Fruit fly (Drosophila melanogaster) whole organism, wandering third instar larva: ENCODE results near the gene CG11837.

Experiments
- Abd-B ChIP-seq: fragments of >200 bp; optimal IDR thresholded peaks from 2 replicates; lab custom pipeline; 2017; ENCODE audit warnings: missing biosample characterization, missing genetic modification characterization
- CG32264 ChIP-seq: fragments of 200-800 bp; sonication (Bioruptor generic); optimal IDR thresholded peaks from 2 replicates; lab custom pipeline; 2016; ENCODE audit warnings: missing biosample characterization, missing genetic modification characterization
- CG9705 ChIP-seq: fragments of 200-800 bp; sonication (Bioruptor generic); optimal IDR thresholded peaks from 2 replicates; lab custom pipeline; 2018; ENCODE audit warnings: missing biosample characterization, mild to moderate bottlenecking, missing genetic modification characterization
- CrebA ChIP-seq: fragments of 200-800 bp; sonication (Bioruptor generic); optimal IDR thresholded peaks from 2 replicates; lab custom pipeline; 2016; ENCODE audit warnings: missing biosample characterization, mild to moderate bottlenecking, missing genetic modification characterization, borderline replicate concordance
- Dfd ChIP-seq: fragments of >200 bp; optimal IDR thresholded peaks from 2 replicates; lab custom pipeline; 2017; ENCODE audit warnings: missing biosample characterization, missing genetic modification characterization
- Dif ChIP-seq: fragments of 200-275, 200-300 bp; sonication (Bioruptor generic); optimal IDR thresholded peaks from 2 replicates; lab custom pipeline; 2018; ENCODE audit warnings: missing biosample characterization, missing genetic modification characterization; ENCODE audit not compliant: partially characterized antibody
- GATAd ChIP-seq: sonication (Bioruptor generic); optimal IDR thresholded peaks from 2 replicates; lab custom pipeline; 2016; ENCODE audit warnings: missing biosample characterization, missing genetic modification characterization
- HLH106 ChIP-seq: fragments of 200-800 bp; optimal IDR thresholded peaks from 3 replicates; lab custom pipeline; 2019; ENCODE audit warnings: missing biosample characterization, mild to moderate bottlenecking, missing genetic modification characterization, moderate library complexity
- Hnf4 ChIP-seq: fragments of 200-800 bp; sonication (Bioruptor generic); optimal IDR thresholded peaks from 2 replicates; lab custom pipeline; 2016; ENCODE audit warnings: missing biosample characterization, mild to moderate bottlenecking, missing genetic modification characterization
- Hr78 ChIP-seq: fragments of >200 bp; optimal IDR thresholded peaks from 2 replicates; lab custom pipeline; 2017; ENCODE audit warnings: missing biosample characterization, missing genetic modification characterization
- Hr83 ChIP-seq: fragments of 200-300 bp; sonication (Bioruptor generic); optimal IDR thresholded peaks from 2 replicates; lab custom pipeline; 2016; ENCODE audit warnings: missing biosample characterization, mild to moderate bottlenecking, missing genetic modification characterization, moderate library complexity; ENCODE audit not compliant: poor library complexity, severe bottlenecking
- Jra ChIP-seq: sonication (Bioruptor generic); optimal IDR thresholded peaks from 2 replicates; lab custom pipeline; 2016; ENCODE audit warnings: missing biosample characterization, missing genetic modification characterization
- Mio ChIP-seq: sonication (Bioruptor generic); optimal IDR thresholded peaks from 2 replicates; lab custom pipeline; 2016; ENCODE audit warnings: missing biosample characterization, missing genetic modification characterization
- Myc ChIP-seq: fragments of >200 bp; optimal IDR thresholded peaks from 2 replicates; lab custom pipeline; 2017
- N ChIP-seq: fragments of >200 bp; optimal IDR thresholded peaks from 2 replicates; lab custom pipeline; 2018; ENCODE audit warnings: missing biosample characterization, missing external identifiers, missing genetic modification characterization
- OdsH ChIP-seq: fragments of 200-800 bp; sonication (Bioruptor generic); optimal IDR thresholded peaks from 2 replicates; lab custom pipeline; 2016; ENCODE audit warnings: missing biosample characterization, mild to moderate bottlenecking, missing genetic modification characterization
- Rel ChIP-seq, 2 experiments: fragments of 200-800 bp; sonication (Bioruptor generic) in 1 of 2; optimal IDR thresholded peaks; 2 replicates in 1 of 2; 3 replicates in 1 of 2; lab custom pipeline; 2016 to 2019; ENCODE audit warnings: mild to moderate bottlenecking in 2 of 2, missing biosample characterization in 2 of 2, missing genetic modification characterization in 2 of 2, moderate library complexity in 1 of 2
- Sp1 ChIP-seq: fragments of 200-800 bp; sonication (Bioruptor generic); optimal IDR thresholded peaks from 3 replicates; lab custom pipeline; 2019; ENCODE audit warnings: missing biosample characterization, mild to moderate bottlenecking, missing genetic modification characterization, moderate library complexity
- Vsx2 ChIP-seq: fragments of 200-300, 225-300 bp; sonication (Bioruptor generic); optimal IDR thresholded peaks from 2 replicates; lab custom pipeline; 2018; ENCODE audit warnings: missing biosample characterization, missing genetic modification characterization; ENCODE audit not compliant: partially characterized antibody
- br ChIP-seq: fragments of 200-800 bp; sonication (Bioruptor generic); optimal IDR thresholded peaks from 2 replicates; lab custom pipeline; 2016; ENCODE audit warnings: missing biosample characterization, missing genetic modification characterization
- brk ChIP-seq: fragments of 200-800 bp; sonication (Bioruptor generic); optimal IDR thresholded peaks from 2 replicates; lab custom pipeline; 2016; ENCODE audit warnings: missing biosample characterization, mild to moderate bottlenecking, missing genetic modification characterization
- dl ChIP-seq, 2 experiments: fragments of 175-275, 200-275 bp in 1 of 2; fragments of 200-275 bp in 1 of 2; sonication (Bioruptor generic); optimal IDR thresholded peaks; lab custom pipeline; 2018; ENCODE audit warnings: mild to moderate bottlenecking in 2 of 2, missing biosample characterization in 2 of 2, missing genetic modification characterization in 2 of 2, moderate library complexity in 2 of 2; ENCODE audit not compliant: partially characterized antibody in 2 of 2, insufficient read depth in 1 of 2
- dmrt93B ChIP-seq: fragments of 200-800 bp; sonication (Bioruptor generic); optimal IDR thresholded peaks from 2 replicates; lab custom pipeline; 2018; ENCODE audit warnings: missing biosample characterization, mild to moderate bottlenecking, missing genetic modification characterization
- dsf ChIP-seq: sonication (Bioruptor generic); optimal IDR thresholded peaks from 2 replicates; lab custom pipeline; 2016; ENCODE audit warnings: missing biosample characterization, missing genetic modification characterization, borderline replicate concordance
- ey ChIP-seq: fragments of 200-800 bp; sonication (Bioruptor generic); optimal IDR thresholded peaks from 2 replicates; lab custom pipeline; 2016; ENCODE audit warnings: missing biosample characterization, missing genetic modification characterization
- foxo ChIP-seq, 2 experiments: fragments of 200-800 bp; sonication (Bioruptor generic); optimal IDR thresholded peaks; 2 replicates in 1 of 2; 3 replicates in 1 of 2; lab custom pipeline; 2016 to 2017; ENCODE audit warnings: missing biosample characterization in 2 of 2, missing genetic modification characterization in 2 of 2
- fru ChIP-seq: fragments of 200-800 bp; sonication (Bioruptor generic); optimal IDR thresholded peaks from 3 replicates; lab custom pipeline; 2016; ENCODE audit warnings: missing biosample characterization, mild to moderate bottlenecking, missing genetic modification characterization
- h ChIP-seq: fragments of 200-800 bp; sonication (Bioruptor generic); optimal IDR thresholded peaks from 3 replicates; lab custom pipeline; 2016; ENCODE audit warnings: missing biosample characterization, mild to moderate bottlenecking, missing genetic modification characterization
- jim ChIP-seq: fragments of 175-275, 200-325 bp; sonication (Bioruptor generic); optimal IDR thresholded peaks from 2 replicates; lab custom pipeline; 2016; ENCODE audit warnings: missing biosample characterization, mild to moderate bottlenecking, missing genetic modification characterization
- pan ChIP-seq: fragments of >200 bp; optimal IDR thresholded peaks from 2 replicates; lab custom pipeline; 2017
- psq ChIP-seq: fragments of 200-800 bp; sonication (Bioruptor generic); optimal IDR thresholded peaks from 3 replicates; lab custom pipeline; 2017; ENCODE audit warnings: missing biosample characterization, mild to moderate bottlenecking, missing genetic modification characterization, moderate library complexity
- rgr ChIP-seq: fragments of 200-800 bp; sonication (Bioruptor generic); optimal IDR thresholded peaks from 3 replicates; lab custom pipeline; 2016; ENCODE audit warnings: missing biosample characterization, mild to moderate bottlenecking, missing genetic modification characterization
- sage ChIP-seq: fragments of 200-800 bp; sonication (Bioruptor generic); optimal IDR thresholded peaks from 2 replicates; lab custom pipeline; 2016; ENCODE audit warnings: missing biosample characterization, mild to moderate bottlenecking, missing genetic modification characterization
- sv ChIP-seq: fragments of 200-800 bp; sonication (Bioruptor generic); optimal IDR thresholded peaks from 3 replicates; lab custom pipeline; 2016; ENCODE audit warnings: missing biosample characterization, missing genetic modification characterization
- usp ChIP-seq: fragments of >200 bp; optimal IDR thresholded peaks from 2 replicates; lab custom pipeline; 2017; ENCODE audit warnings: missing biosample characterization, missing genetic modification characterization
- woc ChIP-seq: sonication (Bioruptor generic); optimal IDR thresholded peaks from 2 replicates; lab custom pipeline; 2016; ENCODE audit warnings: missing biosample characterization, mild to moderate bottlenecking, missing genetic modification characterization

Gene CG11837

dm6 chr3R:29033909-29034629, 15.2 kb upstream of the CG11837 start, which contains the start of the genes beta4GalNAcTB and Cpsf100 (continued):
- TF ChIP-seq CG32264 (GFP tag; lab: Kevin White, UChicago) (no peak), Mio (GFP tag; lab: Kevin White, UChicago) (peak; percentile 23), N (no peak), Hr78 (GFP tag; lab: Kevin White, UChicago) (no peak), Myc (lab: Kevin White, UChicago) (no peak), CrebA (no peak), OdsH (GFP tag; lab: Kevin White, UChicago) (peak; percentile 66), rgr (GFP tag; lab: Kevin White, UChicago) (peak; percentile 80), ey (peak; percentile 70), dl (GFP tag; optimal IDR thresholded peaks at IDR 0.05; lab: Kevin White, UChicago; ENCODE audit: insufficient read depth in 1 of 2, partially characterized antibody in 2 of 2) (no peak), Dfd (no peak)

dm6 chr3R:29038960-29039581, 10.2 kb upstream of the CG11837 start, which contains the start of the genes Slu7 and Pkc98E:
TSS of gene Slu7 (minus strand) at chr3R:29039071.
TSS of gene Pkc98E (plus strand) at chr3R:29039156.
- TF ChIP-seq Myc (lab: Kevin White, UChicago) (peak; percentile 22), br (GFP tag; lab: Kevin White, UChicago) (peak; percentile 75), Hr83 (GFP tag; lab: Kevin White, UChicago) (peak; percentile 91), N (peak; percentile 73), jim (GFP tag; lab: Kevin White, UChicago) (no peak), CG9705 (GFP tag; lab: Kevin White, UChicago) (peak; percentile 56), foxo (GFP tag; optimal IDR thresholded peaks at IDR 0.05; lab: Kevin White, UChicago) (peak; percentile 3 to 79), Abd-B (GFP tag; lab: Kevin White, UChicago) (no peak), h (GFP tag; lab: Kevin White, UChicago) (peak; percentile 85), sage (GFP tag; lab: Kevin White, UChicago) (peak; percentile 76), OdsH (GFP tag; lab: Kevin White, UChicago) (peak; percentile 49), HLH106 (tag; lab: Kevin White, UChicago) (peak; percentile 45), ey (peak; percentile 57), CrebA (no peak), Jra (GFP tag; lab: Kevin White, UChicago) (peak; percentile 55), pan (no peak), Sp1 (peak; percentile 58), woc (GFP tag; lab: Kevin White, UChicago) (peak; percentile 18), Hnf4 (GFP tag; lab: Kevin White, UChicago) (peak; percentile 87), usp (no peak), Rel (GFP tag; optimal IDR thresholded peaks at IDR 0.05; lab: Kevin White, UChicago) (no peak), Rel (tag; optimal IDR thresholded peaks at IDR 0.05; lab: Kevin White, UChicago) (peak; percentile 39), GATAd (GFP tag; lab: Kevin White, UChicago) (peak; percentile 51), fru (GFP tag; lab: Kevin White, UChicago) (peak; percentile 64), dmrt93B (GFP tag; lab: Kevin White, UChicago) (peak; percentile 52), CG32264 (GFP tag; lab: Kevin White, UChicago) (peak; percentile 62), Mio (GFP tag; lab: Kevin White, UChicago) (peak; percentile 58), psq (GFP tag; lab: Kevin White, UChicago) (peak; percentile 18), dsf (GFP tag; lab: Kevin White, UChicago) (peak; percentile 18), rgr (GFP tag; lab: Kevin White, UChicago) (peak; percentile 76), sv (peak; percentile 6), Dfd (no peak)
- TF ChIP-seq, all 38 proteins: peak for 25

dm6 chr3R:29039704-29040430, 9.4 kb upstream of the CG11837 start:
- peak; percentile 14 for TF ChIP-seq sv
- TF ChIP-seq br (GFP tag; lab: Kevin White, UChicago), result no peak
- no peak for TF ChIP-seq woc (GFP tag; lab: Kevin White, UChicago)
- peak; percentile 56 for TF ChIP-seq Hnf4 (GFP tag; lab: Kevin White, UChicago)
- peak; percentile 28 for TF ChIP-seq Sp1
- TF ChIP-seq Hr83 (GFP tag; lab: Kevin White, UChicago), result peak; percentile 43
- no peak for TF ChIP-seq Rel (GFP tag; optimal IDR thresholded peaks at IDR 0.05; lab: Kevin White, UChicago)
- no peak for TF ChIP-seq Rel (tag; optimal IDR thresholded peaks at IDR 0.05; lab: Kevin White, UChicago)
- TF ChIP-seq sage (GFP tag; lab: Kevin White, UChicago), result no peak
- TF ChIP-seq Vsx2, result no peak
- TF ChIP-seq dl (GFP tag; optimal IDR thresholded peaks at IDR 0.05; lab: Kevin White, UChicago; ENCODE audit: insufficient read depth in 1 of 2, partially characterized antibody in 2 of 2), result no peak
- no peak for TF ChIP-seq N
- no peak for TF ChIP-seq Dfd
- TF ChIP-seq Dif (GFP tag; lab: Kevin White, UChicago), result no peak
- no peak for TF ChIP-seq pan
- TF ChIP-seq usp, result no peak
- TF ChIP-seq Myc (lab: Kevin White, UChicago), result peak; percentile 5
- TF ChIP-seq HLH106 (tag; lab: Kevin White, UChicago), result no peak
- no peak for TF ChIP-seq CrebA
- no peak for TF ChIP-seq Hr78 (GFP tag; lab: Kevin White, UChicago)
- no peak for TF ChIP-seq dmrt93B (GFP tag; lab: Kevin White, UChicago)
- peak; percentile 53 for TF ChIP-seq fru (GFP tag; lab: Kevin White, UChicago)
- TF ChIP-seq brk (GFP tag; lab: Kevin White, UChicago), result no peak
- peak; percentile 49 for TF ChIP-seq ey
- peak; percentile 3 for TF ChIP-seq CG9705 (GFP tag; lab: Kevin White, UChicago)
- peak; percentile 64 for TF ChIP-seq h (GFP tag; lab: Kevin White, UChicago)
- TF ChIP-seq Mio (GFP tag; lab: Kevin White, UChicago), result no peak
- TF ChIP-seq Jra (GFP tag; lab: Kevin White, UChicago), result peak; percentile 52
- TF ChIP-seq OdsH (GFP tag; lab: Kevin White, UChicago), result no peak
